Fruit fly (Drosophila melanogaster) Kc167 (cell line): ENCODE results near the gene CG7409.

Experiments used
- Myc ChIP-seq: fragments of >200 bp; optimal IDR thresholded peaks from 2 replicates; lab custom pipeline; 2017; ENCODE audit warnings: missing external identifiers
- Sin3A ChIP-seq: fragments of >200 bp; optimal IDR thresholded peaks from 2 replicates; lab custom pipeline; 2018; ENCODE audit warnings: missing external identifiers
- h ChIP-seq: fragments of >200 bp; optimal IDR thresholded peaks from 3 replicates; lab custom pipeline; 2018; ENCODE audit warnings: missing external identifiers
- insv ChIP-seq: fragments of >200 bp; optimal IDR thresholded peaks from 3 replicates; lab custom pipeline; 2018; ENCODE audit warnings: missing external identifiers
- psq ChIP-seq: fragments of >200 bp; optimal IDR thresholded peaks from 2 replicates; lab custom pipeline; 2017; ENCODE audit warnings: missing external identifiers
- ttk ChIP-seq: sonication (Bioruptor generic); optimal IDR thresholded peaks from 2 replicates; lab custom pipeline; 2017; ENCODE audit warnings: missing external identifiers

Gene CG7409

DNA sequence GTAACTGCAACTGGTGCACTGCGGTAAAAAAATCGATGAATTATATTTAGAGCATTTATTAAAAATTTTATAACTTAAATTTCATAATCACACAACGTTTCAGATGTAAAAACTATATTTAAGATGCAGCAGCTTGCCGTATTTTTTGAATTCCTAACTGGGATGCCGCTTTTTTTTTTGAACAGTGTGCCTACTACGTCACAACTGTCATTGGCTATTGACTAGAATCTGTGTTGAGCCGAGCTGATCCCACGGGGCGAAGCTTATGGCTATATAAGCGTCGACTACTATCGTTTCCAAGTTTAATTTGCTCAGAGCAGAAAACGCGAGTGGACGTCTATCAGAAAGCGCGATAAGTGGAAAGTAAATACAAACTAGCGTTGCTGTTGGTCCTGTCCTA is at the start of gene CG7409:
Gene CG7409, plus strand, starts transcription at position 301 of the 400 bp plus-strand sequence.
- no peak for TF ChIP-seq psq (lab: Kevin White, UChicago)
- no peak for TF ChIP-seq h (lab: Kevin White, UChicago)
- TF ChIP-seq Myc (lab: Kevin White, UChicago) = no peak
- no peak for TF ChIP-seq insv
- no peak for TF ChIP-seq Sin3A (lab: Kevin White, UChicago)
- TF ChIP-seq ttk (lab: Kevin White, UChicago) = no peak

DNA sequence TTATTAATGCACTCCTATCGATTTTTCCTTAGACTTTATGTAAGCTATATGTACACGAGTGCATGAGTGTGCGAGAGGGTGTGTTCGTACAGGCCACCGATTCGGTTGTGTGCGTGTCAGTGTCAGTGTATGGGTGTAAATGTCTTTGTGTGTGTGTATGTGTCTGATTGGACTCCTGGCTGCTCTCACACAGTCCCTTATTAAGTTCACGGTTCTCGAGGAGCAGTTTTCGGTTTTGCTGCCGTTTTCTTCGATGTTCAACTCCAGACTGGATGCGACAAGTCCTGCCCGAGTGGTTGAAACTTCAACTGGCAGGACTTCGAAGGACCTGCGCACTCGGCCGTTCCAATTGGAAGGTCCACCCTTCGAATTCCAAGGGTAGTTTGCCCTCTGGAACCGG is 40.8 kb upstream of the CG7409 start:
- TF ChIP-seq ttk (lab: Kevin White, UChicago) = no peak
- no peak for TF ChIP-seq Myc (lab: Kevin White, UChicago)
- TF ChIP-seq insv = no peak
- TF ChIP-seq psq (lab: Kevin White, UChicago) = no peak
- no peak for TF ChIP-seq h (lab: Kevin White, UChicago)
- TF ChIP-seq Sin3A (lab: Kevin White, UChicago) = no peak

DNA sequence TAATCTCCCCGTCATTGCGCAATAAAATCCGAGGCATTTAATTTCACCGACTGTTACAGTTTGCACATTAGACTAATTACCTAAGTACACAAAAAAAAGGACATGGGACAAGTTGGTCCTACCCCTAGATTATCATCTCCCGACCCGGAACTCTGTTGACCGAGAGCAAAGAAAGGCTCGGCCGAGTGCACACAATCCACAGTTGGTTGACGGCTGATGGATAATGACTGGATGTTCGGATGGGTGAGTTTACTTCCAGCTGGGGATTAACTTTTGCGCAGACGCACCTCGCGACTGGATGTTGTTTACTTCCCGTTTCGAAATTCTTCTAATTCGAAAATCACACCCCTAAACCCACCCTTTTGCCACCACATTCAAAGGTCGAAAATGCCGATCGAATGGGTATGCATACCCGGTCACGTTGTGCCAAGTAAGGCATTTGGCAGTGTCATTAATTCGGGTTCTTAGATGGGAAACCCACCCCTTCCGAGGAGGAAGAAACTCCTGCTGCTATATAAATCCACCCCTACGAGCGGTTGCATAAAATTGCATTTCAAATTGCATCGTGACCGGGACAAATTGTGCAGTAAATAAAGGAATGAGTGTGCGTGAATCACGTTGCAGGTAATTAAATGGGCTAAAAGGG is 39.8 kb upstream of the CG7409 start:
- no peak for TF ChIP-seq h (lab: Kevin White, UChicago)
- TF ChIP-seq insv = no peak
- TF ChIP-seq Myc (lab: Kevin White, UChicago) = no peak
- no peak for TF ChIP-seq Sin3A (lab: Kevin White, UChicago)
- no peak for TF ChIP-seq psq (lab: Kevin White, UChicago)
- no peak for TF ChIP-seq ttk (lab: Kevin White, UChicago)

DNA sequence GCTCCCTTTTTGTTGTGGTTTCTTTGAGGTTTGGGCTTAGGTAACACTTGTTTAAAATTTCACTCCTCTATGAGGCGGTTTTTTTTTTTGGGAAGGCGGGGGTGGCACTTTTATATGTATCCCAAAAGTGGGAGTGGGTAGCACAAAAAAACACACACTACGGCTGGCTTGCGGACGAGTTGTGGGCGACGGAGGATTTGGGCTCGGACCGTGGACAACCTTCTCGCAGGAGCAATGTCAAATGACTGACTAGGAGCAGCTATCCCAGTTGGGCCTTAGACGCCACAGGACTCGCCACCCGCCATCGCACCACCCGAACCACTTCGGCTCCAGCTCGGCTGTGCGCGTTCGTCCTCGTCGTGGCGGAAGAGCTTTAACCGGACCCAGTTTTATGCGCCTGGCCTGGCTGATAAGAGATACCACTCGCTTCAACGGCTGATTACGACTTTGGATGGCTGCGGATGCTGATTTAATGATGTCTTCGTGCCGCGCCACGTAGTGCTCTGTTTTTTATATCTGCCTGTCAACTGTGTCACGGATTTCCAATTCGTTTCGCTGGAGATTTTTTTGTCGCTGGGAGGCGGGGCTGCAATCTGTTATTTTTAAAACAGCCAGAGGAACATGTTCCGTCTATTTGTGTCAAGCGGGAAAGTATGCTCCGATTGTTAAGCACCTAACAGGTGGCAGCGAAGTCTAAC is 36.2 kb upstream of the CG7409 start, which contains the start of gene Ank2:
Gene Ank2, minus strand, starts transcription at position 533 of the 698 bp plus-strand sequence.
- no peak for TF ChIP-seq insv

DNA sequence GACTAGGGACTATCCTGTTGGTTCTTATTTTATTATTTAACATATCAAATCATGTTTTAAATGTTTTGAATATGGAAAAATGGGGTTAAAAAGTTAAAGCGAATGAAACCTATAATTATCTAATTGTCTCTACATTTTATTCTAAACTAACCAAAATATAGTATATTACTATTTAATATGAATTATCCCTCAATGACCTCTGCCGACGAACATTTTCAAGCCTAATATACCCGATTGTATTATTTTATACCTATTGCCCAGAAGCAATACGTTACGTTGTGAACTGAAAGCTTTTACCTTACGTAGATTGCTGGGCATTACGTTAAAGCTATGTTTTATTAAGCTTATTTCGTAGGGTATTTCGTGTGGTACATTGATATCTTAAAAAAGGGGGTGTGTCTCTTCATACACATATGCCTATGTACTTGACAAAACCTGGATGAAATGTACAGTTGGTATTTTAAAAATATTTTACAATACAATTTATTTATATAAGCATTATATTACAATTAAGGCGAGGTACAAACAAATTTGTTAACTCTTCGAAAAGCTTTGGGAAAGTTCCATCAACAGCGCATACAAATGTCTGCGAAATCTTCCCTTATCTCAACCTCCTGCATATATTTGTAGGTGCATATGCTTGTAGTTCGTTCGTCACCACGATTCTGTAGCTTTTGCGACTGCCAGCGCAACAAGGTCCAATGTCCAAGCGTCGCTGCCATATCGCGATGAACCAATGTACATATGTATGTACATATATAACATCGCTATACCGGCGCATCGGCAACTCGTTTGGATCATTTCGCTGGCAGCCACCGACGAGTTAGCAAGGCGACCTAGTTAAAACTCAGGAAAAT is 35.4 kb upstream of the CG7409 start, which contains the start of gene Mcad:
Gene Mcad, plus strand, starts transcription at position 790 of the 857 bp plus-strand sequence.
- TF ChIP-seq Myc (lab: Kevin White, UChicago) = no peak
- no peak for TF ChIP-seq ttk (lab: Kevin White, UChicago)
- no peak for TF ChIP-seq psq (lab: Kevin White, UChicago)
- no peak for TF ChIP-seq h (lab: Kevin White, UChicago)
- no peak for TF ChIP-seq Sin3A (lab: Kevin White, UChicago)
- no peak for TF ChIP-seq insv

DNA sequence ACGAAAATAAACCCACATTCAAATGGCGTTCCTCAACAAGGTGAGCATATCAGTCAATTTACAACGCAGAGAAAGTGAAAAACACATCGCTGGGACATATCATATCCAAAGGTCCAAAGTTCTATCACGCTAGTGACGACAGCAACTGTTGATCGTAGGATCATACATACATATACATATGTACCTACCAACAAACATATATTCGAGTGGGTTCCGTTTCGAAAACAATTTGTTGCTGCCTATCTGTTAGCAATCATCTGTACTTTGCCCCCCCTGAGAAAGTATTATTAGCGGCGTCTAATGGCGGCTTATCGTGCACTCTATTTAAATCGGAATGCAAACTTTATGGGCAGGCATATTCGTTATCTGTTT is 34.8 kb upstream of the CG7409 start:
- no peak for TF ChIP-seq insv

DNA sequence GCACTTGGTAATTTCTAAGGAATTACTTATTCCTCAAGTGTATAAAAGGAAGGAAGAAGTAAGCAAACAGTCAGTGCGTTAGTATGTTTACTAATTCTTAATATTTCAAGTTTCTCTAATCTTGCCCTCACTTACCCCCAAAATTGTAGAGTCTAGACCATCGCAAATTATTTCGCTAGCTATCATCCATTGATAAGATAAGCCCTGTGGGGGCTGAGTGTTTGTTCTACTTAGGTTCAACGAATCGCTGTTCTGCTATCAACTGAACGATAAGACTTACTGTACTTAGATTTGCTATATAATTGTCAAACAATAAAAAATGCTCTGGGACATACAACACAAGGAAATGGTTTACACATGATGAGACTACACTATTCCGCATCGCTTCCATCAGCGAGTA is 32.7 kb upstream of the CG7409 start:
- TF ChIP-seq h (lab: Kevin White, UChicago) (no peak), ttk (lab: Kevin White, UChicago) (no peak), insv (no peak), Sin3A (lab: Kevin White, UChicago) (no peak)

DNA sequence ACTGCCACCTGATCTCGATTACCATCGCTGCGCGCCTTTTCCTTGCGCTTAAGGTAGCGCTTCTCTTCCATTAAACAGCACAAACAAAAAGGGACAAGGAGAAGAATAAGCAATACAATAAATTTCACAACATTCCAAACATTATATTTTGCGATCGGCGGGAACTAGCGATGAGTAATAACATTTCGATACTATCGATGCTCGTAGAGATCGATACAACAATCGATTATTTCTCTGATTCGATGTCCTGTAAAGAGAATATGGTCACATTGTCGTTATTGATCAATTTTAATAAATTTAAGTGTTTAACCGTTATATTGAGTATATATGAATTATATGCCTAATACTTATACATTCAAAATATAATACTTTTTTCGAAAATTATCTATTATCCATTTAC is 27.9 kb upstream of the CG7409 start, which contains the start of gene CG7457:
Gene CG7457, minus strand, starts transcription at position 189 of the 400 bp plus-strand sequence.
- TF ChIP-seq Sin3A (lab: Kevin White, UChicago) (no peak), insv (no peak), Myc (lab: Kevin White, UChicago) (no peak), ttk (lab: Kevin White, UChicago) (no peak), h (lab: Kevin White, UChicago) (no peak), psq (lab: Kevin White, UChicago) (no peak)

DNA sequence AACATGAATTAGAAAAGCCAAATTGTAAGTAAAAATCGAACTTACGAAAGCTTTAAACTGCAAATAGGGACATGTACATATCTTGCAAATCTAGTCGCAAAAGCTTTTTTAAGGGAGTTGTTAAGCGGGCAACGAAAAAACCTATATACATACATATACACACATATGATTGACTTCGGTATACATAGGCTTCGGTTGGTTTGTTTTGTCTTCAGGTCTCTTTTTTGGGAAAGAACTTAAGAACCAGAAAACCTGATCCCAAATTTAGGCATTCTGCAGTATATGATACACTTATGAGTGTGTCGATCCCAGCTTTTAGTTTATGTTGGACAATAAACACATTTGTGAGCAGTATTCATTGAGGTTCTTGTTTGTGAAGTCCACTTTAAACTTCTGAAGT is 27.5 kb upstream of the CG7409 start:
- TF ChIP-seq Sin3A (lab: Kevin White, UChicago) = no peak

DNA sequence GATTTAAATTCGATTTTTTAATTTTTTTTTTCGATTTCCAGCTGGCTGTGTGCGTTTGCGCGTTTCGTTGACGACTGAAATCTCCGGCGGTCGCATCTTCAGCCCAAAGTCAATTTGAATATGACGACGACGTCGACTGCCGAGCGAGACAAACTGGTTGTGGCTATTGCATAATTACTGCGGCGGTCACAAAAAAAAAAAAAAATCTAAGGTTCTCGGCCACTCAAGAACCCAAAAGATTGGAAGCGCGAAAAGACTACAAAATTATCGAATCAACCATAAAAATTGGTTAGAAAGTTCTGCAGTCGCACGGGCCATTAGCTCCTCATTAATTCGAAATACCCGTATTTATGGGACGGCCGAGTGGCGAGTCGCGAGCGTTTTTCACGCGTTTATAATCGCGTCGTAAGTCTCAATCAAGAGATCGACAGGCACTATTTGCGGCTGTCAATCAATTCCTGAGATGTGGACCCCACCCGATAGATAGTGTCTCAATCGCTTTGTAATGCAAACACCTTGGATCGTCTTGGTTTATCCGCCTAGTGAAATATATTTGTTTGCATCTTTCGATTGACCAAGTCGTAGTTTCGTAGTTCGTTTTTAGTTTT is 22.0 kb upstream of the CG7409 start, which contains the start of gene CG8492:
Gene CG8492, minus strand, starts transcription at position 51 of the 608 bp plus-strand sequence.
- TF ChIP-seq Myc (lab: Kevin White, UChicago) = no peak
- TF ChIP-seq ttk (lab: Kevin White, UChicago) = no peak
- no peak for TF ChIP-seq insv
- no peak for TF ChIP-seq Sin3A (lab: Kevin White, UChicago)
- TF ChIP-seq psq (lab: Kevin White, UChicago) = no peak
- TF ChIP-seq h (lab: Kevin White, UChicago) = no peak

DNA sequence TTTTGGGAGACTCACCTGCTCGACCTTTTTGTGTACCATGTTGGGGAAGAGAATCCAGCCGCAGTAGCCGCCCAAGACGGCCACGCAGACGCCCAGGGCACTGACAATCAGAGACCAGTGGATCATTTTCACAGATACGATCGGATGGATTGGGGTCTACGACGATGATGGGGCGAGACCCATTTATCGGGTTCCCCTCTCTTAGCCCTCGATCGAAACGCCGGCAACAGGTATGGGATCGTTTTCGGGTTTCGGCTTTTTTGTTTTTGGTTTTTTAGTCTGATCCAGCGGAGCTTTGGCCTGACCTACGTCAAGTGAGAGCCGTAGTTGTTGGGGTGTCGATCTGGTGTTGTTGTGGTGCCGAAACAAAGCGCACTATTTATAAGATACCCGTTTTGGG is 12.3 kb upstream of the CG7409 start:
- TF ChIP-seq psq (lab: Kevin White, UChicago) = no peak
- TF ChIP-seq Sin3A (lab: Kevin White, UChicago) = no peak
- no peak for TF ChIP-seq insv
- no peak for TF ChIP-seq Myc (lab: Kevin White, UChicago)
- no peak for TF ChIP-seq h (lab: Kevin White, UChicago)
- TF ChIP-seq ttk (lab: Kevin White, UChicago) = no peak
